Fruit fly (Drosophila melanogaster) whole organism, prepupa: ENCODE results near the gene flfl.

Experiments used
- Blimp-1 ChIP-seq: fragments of 200-800 bp; sonication (Bioruptor generic); optimal IDR thresholded peaks from 3 replicates; lab custom pipeline; 2017; ENCODE audit warnings: missing biosample characterization, missing genetic modification characterization, mild to moderate bottlenecking, moderate library complexity, missing genetic modification reagents
- CG3032 ChIP-seq: fragments of 200-800 bp; optimal IDR thresholded peaks from 2 replicates; lab custom pipeline; 2019; ENCODE audit warnings: missing biosample characterization, mild to moderate bottlenecking, missing genetic modification characterization, moderate library complexity
- CG7368 ChIP-seq: fragments of 200-800 bp; sonication (Bioruptor generic); optimal IDR thresholded peaks from 3 replicates; lab custom pipeline; 2016; ENCODE audit warnings: missing biosample characterization, missing genetic modification characterization
- Sox102F ChIP-seq: fragments of 200-800 bp; sonication (Bioruptor generic); optimal IDR thresholded peaks from 2 replicates; lab custom pipeline; 2016; ENCODE audit warnings: missing biosample characterization, mild to moderate bottlenecking, missing genetic modification characterization
- spab ChIP-seq: fragments of 200-800 bp; sonication (Bioruptor generic); optimal IDR thresholded peaks from 2 replicates; lab custom pipeline; 2017; ENCODE audit warnings: missing biosample characterization, mild to moderate bottlenecking, missing genetic modification characterization, missing genetic modification reagents

dm6 chr3R:13713984-13714532, 30.3 kb downstream of the flfl start:
- TF ChIP-seq Blimp-1 (GFP tag; lab: Kevin White, UChicago) (no peak), spab (GFP tag; lab: Kevin White, UChicago) (no peak), Sox102F (GFP tag; lab: Kevin White, UChicago) (no peak), CG3032 (tag; lab: Kevin White, UChicago) (peak; percentile 1), CG7368 (GFP tag; lab: Kevin White, UChicago) (peak; percentile 41)
